Worm (Caenorhabditis elegans): ENCODE measurements around the gene F13A2.3.

The F13A2.3 gene

ce11 chrV:4416710-4417109, 20.6 kb upstream of the F13A2.3 start, which contains the start of gene Y47D7A.18:
Y47D7A.18 (minus strand) TSS chrV:4416810.
- no peak for TF ChIP-seq him-1 (tag; optimal IDR thresholded peaks at IDR 0.05)
- no peak for TF ChIP-seq dao-5 (tag; optimal IDR thresholded peaks at IDR 0.05)
- TF ChIP-seq W03F9.2 (tag; optimal IDR thresholded peaks at IDR 0.05): no peak

ce11 chrV:4414613-4415071, 18.5 kb upstream of the F13A2.3 start, which contains the start of gene grl-5:
grl-5 (minus strand) TSS chrV:4414663.
- no peak for TF ChIP-seq W03F9.2 (tag; optimal IDR thresholded peaks at IDR 0.05)
- TF ChIP-seq him-1 (tag; optimal IDR thresholded peaks at IDR 0.05): no peak
- no peak for TF ChIP-seq dao-5 (tag; optimal IDR thresholded peaks at IDR 0.05)

- TF ChIP-seq dao-5 (tag; optimal IDR thresholded peaks at IDR 0.05) (no peak), W03F9.2 (tag; optimal IDR thresholded peaks at IDR 0.05) (no peak), him-1 (tag; optimal IDR thresholded peaks at IDR 0.05) (no peak)
These were observed 15.6 kb upstream of the F13A2.3 start, which contains the start of gene Y47D7A.17 for ce11 chrV:4411714-4412113. Y47D7A.17 (minus strand) TSS chrV:4411814.

ce11 chrV:4410643-4411042, 14.5 kb upstream of the F13A2.3 start, which contains the start of gene Y47D7A.3:
Y47D7A.3 (plus strand) TSS chrV:4410943.
- no peak for TF ChIP-seq W03F9.2 (tag; optimal IDR thresholded peaks at IDR 0.05)
- no peak for TF ChIP-seq him-1 (tag; optimal IDR thresholded peaks at IDR 0.05)
- no peak for TF ChIP-seq dao-5 (tag; optimal IDR thresholded peaks at IDR 0.05)

ce11 chrV:4407519-4407918, 11.4 kb upstream of the F13A2.3 start, which contains the start of gene nhr-118:
nhr-118 (plus strand) TSS chrV:4407819.
- no peak for TF ChIP-seq him-1 (tag; optimal IDR thresholded peaks at IDR 0.05)
- TF ChIP-seq dao-5 (tag; optimal IDR thresholded peaks at IDR 0.05): no peak
- no peak for TF ChIP-seq W03F9.2 (tag; optimal IDR thresholded peaks at IDR 0.05)

ce11 chrV:4401865-4402264, 5.7 kb upstream of the F13A2.3 start, which contains the start of gene F13A2.5:
F13A2.5 (minus strand) TSS chrV:4401965.
- TF ChIP-seq dao-5 (tag; optimal IDR thresholded peaks at IDR 0.05): no peak

ce11 chrV:4400118-4400517, 4.0 kb upstream of the F13A2.3 start, which contains the start of gene F13A2.4:
F13A2.4 (minus strand) TSS chrV:4400218.
- TF ChIP-seq dao-5 (tag; optimal IDR thresholded peaks at IDR 0.05) (no peak), W03F9.2 (tag; optimal IDR thresholded peaks at IDR 0.05) (no peak), him-1 (tag; optimal IDR thresholded peaks at IDR 0.05) (no peak)

ce11 chrV:4398884-4399283, 2.7 kb upstream of the F13A2.3 start:
- TF ChIP-seq W03F9.2 (tag; optimal IDR thresholded peaks at IDR 0.05) (no peak), dao-5 (tag; optimal IDR thresholded peaks at IDR 0.05) (no peak), him-1 (tag; optimal IDR thresholded peaks at IDR 0.05) (no peak)

ce11 chrV:4398127-4398526, 2.0 kb upstream of the F13A2.3 start:
- no peak for TF ChIP-seq dao-5 (tag; optimal IDR thresholded peaks at IDR 0.05)
- no peak for TF ChIP-seq him-1 (tag; optimal IDR thresholded peaks at IDR 0.05)
- no peak for TF ChIP-seq W03F9.2 (tag; optimal IDR thresholded peaks at IDR 0.05)

ce11 chrV:4387916-4388315, 8.2 kb downstream of the F13A2.3 start:
- TF ChIP-seq him-1 (tag; optimal IDR thresholded peaks at IDR 0.05): no peak
- no peak for TF ChIP-seq W03F9.2 (tag; optimal IDR thresholded peaks at IDR 0.05)
- TF ChIP-seq dao-5 (tag; optimal IDR thresholded peaks at IDR 0.05): no peak

- no peak for TF ChIP-seq W03F9.2 (tag; optimal IDR thresholded peaks at IDR 0.05)
- TF ChIP-seq dao-5 (tag; optimal IDR thresholded peaks at IDR 0.05): no peak
- no peak for TF ChIP-seq him-1 (tag; optimal IDR thresholded peaks at IDR 0.05)
These were observed 8.8 kb downstream of the F13A2.3 start, which contains the start of gene F13A2.9 for ce11 chrV:4387402-4387801. F13A2.9 (minus strand) TSS chrV:4387502.

- no peak for TF ChIP-seq him-1 (tag; optimal IDR thresholded peaks at IDR 0.05)
- TF ChIP-seq W03F9.2 (tag; optimal IDR thresholded peaks at IDR 0.05): no peak
- no peak for TF ChIP-seq dao-5 (tag; optimal IDR thresholded peaks at IDR 0.05)
These were observed 10.0 kb downstream of the F13A2.3 start, which contains the start of gene F13A2.10 for ce11 chrV:4386173-4386572. F13A2.10 (minus strand) TSS chrV:4386273.

- TF ChIP-seq dao-5 (tag; optimal IDR thresholded peaks at IDR 0.05) (no peak), him-1 (tag; optimal IDR thresholded peaks at IDR 0.05) (no peak), W03F9.2 (tag; optimal IDR thresholded peaks at IDR 0.05) (no peak)
These were observed 11.7 kb downstream of the F13A2.3 start, which contains the start of gene F13A2.2 for ce11 chrV:4384482-4384881. F13A2.2 (minus strand) TSS chrV:4384582.

- TF ChIP-seq him-1 (tag; optimal IDR thresholded peaks at IDR 0.05) (no peak), dao-5 (tag; optimal IDR thresholded peaks at IDR 0.05) (no peak), W03F9.2 (tag; optimal IDR thresholded peaks at IDR 0.05) (no peak)
These were observed 13.9 kb downstream of the F13A2.3 start, which contains the start of gene F13A2.1 for ce11 chrV:4382298-4382697. F13A2.1 (minus strand) TSS chrV:4382398.

- TF ChIP-seq W03F9.2 (tag; optimal IDR thresholded peaks at IDR 0.05) (no peak), him-1 (tag; optimal IDR thresholded peaks at IDR 0.05) (no peak), dao-5 (tag; optimal IDR thresholded peaks at IDR 0.05) (no peak)
These were observed 18.5 kb downstream of the F13A2.3 start, which contains the start of gene F32D1.8 for ce11 chrV:4377622-4378021. F32D1.8 (minus strand) TSS chrV:4377722.

Measured in whole organism, L4/young adult.